Fruit fly (Drosophila melanogaster) S2 (cell line): ENCODE results near the gene aqz.

Experiments
- CG8478 ChIP-seq: fragments of >200 bp; optimal IDR thresholded peaks from 2 replicates; lab custom pipeline; 2018
- CTCF ChIP-seq, 2 experiments: fragments of >200 bp; optimal IDR thresholded peaks; 2 replicates each; lab custom pipeline; 2018

Gene aqz

dm6 chr3R:8801126-8801762, 19.2 kb downstream of the aqz start, which contains the start of the genes Pif1A, Pif1B and CCT7:
Gene Pif1A, minus strand, starts transcription at chr3R:8801176.
Gene Pif1B, minus strand, starts transcription at chr3R:8801176.
Gene CCT7, plus strand, starts transcription at chr3R:8801564.
- TF ChIP-seq CG8478 (lab: Kevin White, UChicago) (no peak), CTCF (optimal IDR thresholded peaks at IDR 0.05; lab: Kevin White, UChicago) (no peak)

- TF ChIP-seq CTCF (optimal IDR thresholded peaks at IDR 0.05; lab: Kevin White, UChicago), result no peak
- no peak for TF ChIP-seq CG8478 (lab: Kevin White, UChicago)
Observed at dm6 chr3R:8799866-8800265, 20.6 kb downstream of the aqz start.

DNA sequence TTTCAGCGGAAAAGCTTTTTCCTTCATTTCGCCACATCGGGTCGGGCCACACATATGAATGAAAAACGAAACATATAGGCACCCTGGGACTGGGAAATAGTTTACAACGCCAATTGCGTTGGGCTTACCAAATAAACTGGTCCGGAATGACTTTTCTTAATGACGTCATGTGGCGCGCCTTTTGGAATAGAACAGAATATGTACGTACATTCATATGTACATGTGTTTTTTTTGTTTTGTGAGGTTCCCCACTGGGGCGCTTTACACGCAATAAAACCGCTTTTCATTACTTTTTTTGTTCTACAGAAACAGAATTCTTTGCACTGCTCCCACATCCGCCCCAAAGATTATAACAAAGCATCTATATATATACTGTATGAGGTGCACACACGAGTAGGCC, 22.1 kb downstream of the aqz start:
- no peak for TF ChIP-seq CG8478 (lab: Kevin White, UChicago)
- TF ChIP-seq CTCF (optimal IDR thresholded peaks at IDR 0.05; lab: Kevin White, UChicago), result no peak

dm6 chr3R:8794384-8794783, 26.1 kb downstream of the aqz start, which contains the start of gene Ir85a:
Gene Ir85a, plus strand, starts transcription at chr3R:8794684.
- no peak for TF ChIP-seq CTCF (optimal IDR thresholded peaks at IDR 0.05; lab: Kevin White, UChicago)
- TF ChIP-seq CG8478 (lab: Kevin White, UChicago), result no peak

- no peak for TF ChIP-seq CTCF (optimal IDR thresholded peaks at IDR 0.05; lab: Kevin White, UChicago)
- TF ChIP-seq CG8478 (lab: Kevin White, UChicago), result no peak
Observed at dm6 chr3R:8793726-8794125, 26.8 kb downstream of the aqz start.

DNA sequence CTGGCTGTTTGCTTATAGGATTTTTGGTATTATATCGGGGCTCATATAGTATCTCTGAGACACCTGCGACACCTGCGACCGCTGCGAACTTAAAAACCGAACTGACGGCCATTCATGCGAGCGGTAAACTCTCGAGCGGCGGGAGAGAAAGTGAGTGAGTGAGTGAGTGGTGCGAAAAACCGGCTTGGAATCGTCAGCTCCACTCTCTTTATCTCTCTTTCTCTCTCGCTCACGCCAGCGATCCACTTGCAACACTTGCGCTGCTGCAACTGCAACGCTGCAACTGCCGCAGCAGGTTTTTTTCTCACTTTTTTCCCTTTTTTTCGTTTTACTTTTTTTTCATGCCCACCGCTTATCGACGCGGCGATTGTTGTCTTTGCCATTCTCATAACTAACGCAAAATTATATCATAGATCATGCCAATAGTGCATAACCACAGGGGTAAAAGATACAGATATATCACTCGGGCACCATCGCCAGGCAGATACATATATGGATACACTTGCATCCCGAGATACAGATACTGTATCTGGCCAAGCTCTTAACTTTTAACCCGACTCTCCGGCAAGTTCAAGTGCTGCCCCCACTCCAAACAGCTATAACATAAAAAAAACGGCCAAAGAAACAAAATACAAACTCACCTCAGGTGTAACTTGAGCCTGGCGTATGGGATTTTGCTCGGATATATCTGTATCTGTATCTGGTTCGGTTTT, 27.9 kb downstream of the aqz start:
- no peak for TF ChIP-seq CG8478 (lab: Kevin White, UChicago)
- no peak for TF ChIP-seq CTCF (optimal IDR thresholded peaks at IDR 0.05; lab: Kevin White, UChicago)

dm6 chr3R:8788722-8789400, 31.6 kb downstream of the aqz start:
- TF ChIP-seq CTCF (optimal IDR thresholded peaks at IDR 0.05; lab: Kevin White, UChicago) (no peak), CG8478 (lab: Kevin White, UChicago) (no peak)

dm6 chr3R:8787538-8788282, 32.8 kb downstream of the aqz start:
- TF ChIP-seq CTCF (optimal IDR thresholded peaks at IDR 0.05; lab: Kevin White, UChicago) (no peak), CG8478 (lab: Kevin White, UChicago) (no peak)

DNA sequence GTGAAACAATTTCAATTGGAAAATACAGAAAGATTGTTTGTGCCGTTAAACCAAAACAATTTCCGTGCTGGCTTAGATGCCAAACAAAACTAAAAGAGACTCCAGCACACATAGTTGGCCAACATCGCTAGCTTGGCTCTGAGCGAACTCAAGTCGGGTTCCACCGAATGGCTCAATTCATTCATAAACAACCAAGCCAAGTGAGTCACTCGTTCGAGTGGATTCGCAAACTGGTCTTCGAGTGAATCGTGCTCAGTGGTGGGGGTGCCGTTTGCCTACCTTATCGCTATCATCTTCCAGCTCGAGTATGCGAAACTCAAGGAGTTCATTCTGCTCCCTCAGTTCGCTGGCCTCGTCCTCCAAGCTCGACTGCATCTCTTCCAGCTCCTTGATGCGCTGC, 35.0 kb downstream of the aqz start:
- TF ChIP-seq CTCF (optimal IDR thresholded peaks at IDR 0.05; lab: Kevin White, UChicago), result no peak
- no peak for TF ChIP-seq CG8478 (lab: Kevin White, UChicago)

DNA sequence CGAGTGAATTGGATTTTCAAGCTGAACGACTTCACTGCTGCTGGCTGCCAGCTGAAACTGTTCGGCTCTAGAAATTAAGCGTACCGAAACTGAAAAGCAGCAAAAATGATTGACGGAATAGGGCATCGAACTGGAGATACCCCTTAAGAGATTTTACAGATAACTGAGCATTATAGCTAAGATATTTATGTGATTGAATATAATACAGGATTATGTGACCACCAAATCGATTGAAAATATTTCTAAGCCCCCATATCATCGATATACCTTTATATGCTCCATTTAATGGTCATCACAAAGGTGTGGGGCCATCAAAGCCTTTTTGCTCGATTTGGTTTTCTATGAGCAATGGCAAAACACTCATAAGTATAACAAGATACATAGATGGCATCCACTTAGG, 35.7 kb downstream of the aqz start:
- no peak for TF ChIP-seq CG8478 (lab: Kevin White, UChicago)

DNA sequence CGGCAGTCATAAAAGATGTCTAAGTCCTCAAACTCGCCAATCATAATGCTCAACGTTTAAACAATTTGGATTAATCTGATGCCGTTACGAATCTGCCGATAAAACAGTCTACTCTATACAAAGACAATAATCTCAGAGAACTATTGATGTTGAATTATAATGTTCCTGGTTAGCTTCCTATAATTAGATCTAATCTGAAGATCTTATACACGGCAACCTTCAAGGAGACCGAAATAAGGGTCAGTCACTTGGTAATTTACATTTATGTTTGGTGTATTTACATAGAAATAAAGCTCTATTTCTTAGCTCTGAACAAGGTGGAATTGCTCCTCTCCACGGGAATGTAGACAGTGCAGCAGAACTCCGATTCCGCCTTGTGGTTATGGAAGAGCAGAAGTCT, 39.8 kb downstream of the aqz start, which contains the start of gene CG33189:
Gene CG33189 (minus strand): TSS at position 101 of the 400 bp plus-strand sequence.
- TF ChIP-seq CG8478 (lab: Kevin White, UChicago) (no peak), CTCF (optimal IDR thresholded peaks at IDR 0.05; lab: Kevin White, UChicago) (no peak)

DNA sequence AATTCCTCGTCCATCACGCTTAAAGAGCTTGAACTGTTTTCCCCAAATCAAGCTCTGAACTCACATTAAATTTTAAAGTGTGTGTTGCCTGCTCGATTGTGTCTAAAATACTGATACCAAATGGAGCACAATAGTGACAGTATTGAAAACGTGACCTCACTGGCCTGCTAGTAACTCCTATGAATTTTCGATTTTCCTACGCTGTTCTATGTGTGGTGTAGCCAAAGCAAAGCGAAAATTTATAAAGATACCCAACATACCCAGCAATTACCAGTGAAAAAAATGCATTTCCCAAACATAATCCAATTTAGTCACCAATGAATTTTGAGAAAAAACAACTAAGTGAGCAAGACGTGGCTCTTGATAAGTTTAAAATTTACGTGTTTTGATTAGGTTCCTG, 40.7 kb downstream of the aqz start, which contains the start of gene CG33191:
Gene CG33191 (minus strand): TSS at position 101 of the 400 bp plus-strand sequence.
- TF ChIP-seq CTCF (optimal IDR thresholded peaks at IDR 0.05; lab: Kevin White, UChicago) (no peak), CG8478 (lab: Kevin White, UChicago) (no peak)

DNA sequence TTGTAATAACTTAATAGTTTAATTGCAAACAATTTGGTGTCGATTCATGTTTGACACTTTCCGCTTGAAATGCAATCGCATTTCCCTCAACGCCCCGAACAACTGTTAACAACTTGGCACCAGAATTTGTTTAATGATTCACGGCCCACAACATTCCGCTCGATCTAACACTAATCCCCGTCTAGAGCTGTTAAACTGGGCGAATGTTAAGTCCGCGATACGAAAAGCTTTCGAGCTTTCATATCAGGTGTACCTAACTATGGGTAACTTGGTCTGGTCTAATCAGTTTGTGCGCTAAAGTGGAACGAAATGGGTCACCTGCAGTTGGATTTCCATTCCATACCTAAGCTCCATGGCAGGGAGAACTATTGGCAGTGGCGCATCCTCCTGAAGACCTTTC, 47.3 kb downstream of the aqz start, which contains the start of gene CG34301:
Gene CG34301 (plus strand): TSS at position 301 of the 400 bp plus-strand sequence.
- TF ChIP-seq CTCF (optimal IDR thresholded peaks at IDR 0.05; lab: Kevin White, UChicago) (no peak), CG8478 (lab: Kevin White, UChicago) (no peak)

dm6 chr3R:8772591-8772990, 47.9 kb downstream of the aqz start, which contains the start of gene CG13318:
Gene CG13318, minus strand, starts transcription at chr3R:8772691.
- TF ChIP-seq CTCF (optimal IDR thresholded peaks at IDR 0.05; lab: Kevin White, UChicago), result no peak
- no peak for TF ChIP-seq CG8478 (lab: Kevin White, UChicago)
